Worm (Caenorhabditis elegans): ENCODE measurements around the gene nhr-47.

DNA sequence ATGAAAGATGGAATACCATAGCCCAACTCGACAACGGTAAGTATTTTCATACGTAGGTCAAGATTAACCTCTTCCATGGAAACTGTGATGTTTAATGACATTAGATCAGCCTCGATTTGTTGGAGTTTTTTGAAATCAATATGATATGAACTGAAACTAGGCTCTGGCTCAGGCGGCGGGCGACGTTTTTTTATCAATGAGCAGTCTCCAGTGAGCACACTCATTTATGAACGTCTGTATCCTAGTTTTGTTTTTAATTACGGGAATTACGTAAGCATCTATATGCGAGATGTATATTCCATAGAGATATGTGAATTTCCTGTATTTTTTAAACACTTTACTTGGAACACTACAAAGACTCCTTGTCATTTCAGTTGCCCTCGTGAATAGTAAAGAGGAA lies 42.2 kb upstream of the nhr-47 start, which contains the start of gene srg-67:
- no peak for TF ChIP-seq egl-27 (tag; optimal IDR thresholded peaks at IDR 0.05)
- TF ChIP-seq nhr-28 (tag; optimal IDR thresholded peaks at IDR 0.05), result no peak
- TF ChIP-seq lin-39 (tag; optimal IDR thresholded peaks at IDR 0.05), result no peak
- TF ChIP-seq skn-1 (tag; optimal IDR thresholded peaks at IDR 0.05), result no peak
- no peak for TF ChIP-seq nhr-20 (tag; optimal IDR thresholded peaks at IDR 0.05)
- TF ChIP-seq ceh-8 (GFP tag; optimal IDR thresholded peaks at IDR 0.05), result no peak
- TF ChIP-seq fkh-10 (GFP tag; optimal IDR thresholded peaks at IDR 0.05), result no peak
- TF ChIP-seq snpc-4 (tag; optimal IDR thresholded peaks at IDR 0.05), result no peak
- no peak for TF ChIP-seq aha-1 (tag; optimal IDR thresholded peaks at IDR 0.05)
